Fruit fly (Drosophila melanogaster) whole organism, wandering third instar larva: ENCODE results near the gene CG9784.

Experiments used
- Abd-B ChIP-seq: fragments of >200 bp; optimal IDR thresholded peaks from 2 replicates; lab custom pipeline; 2017; ENCODE audit warnings: missing biosample characterization, missing genetic modification characterization
- CG32264 ChIP-seq: fragments of 200-800 bp; sonication (Bioruptor generic); optimal IDR thresholded peaks from 2 replicates; lab custom pipeline; 2016; ENCODE audit warnings: missing biosample characterization, missing genetic modification characterization
- CG9705 ChIP-seq: fragments of 200-800 bp; sonication (Bioruptor generic); optimal IDR thresholded peaks from 2 replicates; lab custom pipeline; 2018; ENCODE audit warnings: missing biosample characterization, mild to moderate bottlenecking, missing genetic modification characterization
- CrebA ChIP-seq: fragments of 200-800 bp; sonication (Bioruptor generic); optimal IDR thresholded peaks from 2 replicates; lab custom pipeline; 2016; ENCODE audit warnings: missing biosample characterization, mild to moderate bottlenecking, missing genetic modification characterization, borderline replicate concordance
- Dfd ChIP-seq: fragments of >200 bp; optimal IDR thresholded peaks from 2 replicates; lab custom pipeline; 2017; ENCODE audit warnings: missing biosample characterization, missing genetic modification characterization
- Dif ChIP-seq: fragments of 200-275, 200-300 bp; sonication (Bioruptor generic); optimal IDR thresholded peaks from 2 replicates; lab custom pipeline; 2018; ENCODE audit warnings: missing biosample characterization, missing genetic modification characterization; ENCODE audit not compliant: partially characterized antibody
- GATAd ChIP-seq: sonication (Bioruptor generic); optimal IDR thresholded peaks from 2 replicates; lab custom pipeline; 2016; ENCODE audit warnings: missing biosample characterization, missing genetic modification characterization
- Hnf4 ChIP-seq: fragments of 200-800 bp; sonication (Bioruptor generic); optimal IDR thresholded peaks from 2 replicates; lab custom pipeline; 2016; ENCODE audit warnings: missing biosample characterization, mild to moderate bottlenecking, missing genetic modification characterization
- Hr78 ChIP-seq: fragments of >200 bp; optimal IDR thresholded peaks from 2 replicates; lab custom pipeline; 2017; ENCODE audit warnings: missing biosample characterization, missing genetic modification characterization
- Hr83 ChIP-seq: fragments of 200-300 bp; sonication (Bioruptor generic); optimal IDR thresholded peaks from 2 replicates; lab custom pipeline; 2016; ENCODE audit warnings: missing biosample characterization, mild to moderate bottlenecking, missing genetic modification characterization, moderate library complexity; ENCODE audit not compliant: poor library complexity, severe bottlenecking
- Jra ChIP-seq: sonication (Bioruptor generic); optimal IDR thresholded peaks from 2 replicates; lab custom pipeline; 2016; ENCODE audit warnings: missing biosample characterization, missing genetic modification characterization
- Mio ChIP-seq: sonication (Bioruptor generic); optimal IDR thresholded peaks from 2 replicates; lab custom pipeline; 2016; ENCODE audit warnings: missing biosample characterization, missing genetic modification characterization
- Myc ChIP-seq: fragments of >200 bp; optimal IDR thresholded peaks from 2 replicates; lab custom pipeline; 2017
- N ChIP-seq: fragments of >200 bp; optimal IDR thresholded peaks from 2 replicates; lab custom pipeline; 2018; ENCODE audit warnings: missing biosample characterization, missing external identifiers, missing genetic modification characterization
- OdsH ChIP-seq: fragments of 200-800 bp; sonication (Bioruptor generic); optimal IDR thresholded peaks from 2 replicates; lab custom pipeline; 2016; ENCODE audit warnings: missing biosample characterization, mild to moderate bottlenecking, missing genetic modification characterization
- Rel ChIP-seq, 2 experiments: fragments of 200-800 bp; sonication (Bioruptor generic) in 1 of 2; optimal IDR thresholded peaks; 2 replicates in 1 of 2; 3 replicates in 1 of 2; lab custom pipeline; 2016 to 2019; ENCODE audit warnings: mild to moderate bottlenecking in 2 of 2, missing biosample characterization in 2 of 2, missing genetic modification characterization in 2 of 2, moderate library complexity in 1 of 2
- Sp1 ChIP-seq: fragments of 200-800 bp; sonication (Bioruptor generic); optimal IDR thresholded peaks from 3 replicates; lab custom pipeline; 2019; ENCODE audit warnings: missing biosample characterization, mild to moderate bottlenecking, missing genetic modification characterization, moderate library complexity
- Vsx2 ChIP-seq: fragments of 200-300, 225-300 bp; sonication (Bioruptor generic); optimal IDR thresholded peaks from 2 replicates; lab custom pipeline; 2018; ENCODE audit warnings: missing biosample characterization, missing genetic modification characterization; ENCODE audit not compliant: partially characterized antibody
- br ChIP-seq: fragments of 200-800 bp; sonication (Bioruptor generic); optimal IDR thresholded peaks from 2 replicates; lab custom pipeline; 2016; ENCODE audit warnings: missing biosample characterization, missing genetic modification characterization
- brk ChIP-seq: fragments of 200-800 bp; sonication (Bioruptor generic); optimal IDR thresholded peaks from 2 replicates; lab custom pipeline; 2016; ENCODE audit warnings: missing biosample characterization, mild to moderate bottlenecking, missing genetic modification characterization
- dl ChIP-seq, 2 experiments: fragments of 175-275, 200-275 bp in 1 of 2; fragments of 200-275 bp in 1 of 2; sonication (Bioruptor generic); optimal IDR thresholded peaks; lab custom pipeline; 2018; ENCODE audit warnings: mild to moderate bottlenecking in 2 of 2, missing biosample characterization in 2 of 2, missing genetic modification characterization in 2 of 2, moderate library complexity in 2 of 2; ENCODE audit not compliant: partially characterized antibody in 2 of 2, insufficient read depth in 1 of 2
- dmrt93B ChIP-seq: fragments of 200-800 bp; sonication (Bioruptor generic); optimal IDR thresholded peaks from 2 replicates; lab custom pipeline; 2018; ENCODE audit warnings: missing biosample characterization, mild to moderate bottlenecking, missing genetic modification characterization
- dsf ChIP-seq: sonication (Bioruptor generic); optimal IDR thresholded peaks from 2 replicates; lab custom pipeline; 2016; ENCODE audit warnings: missing biosample characterization, missing genetic modification characterization, borderline replicate concordance
- ey ChIP-seq: fragments of 200-800 bp; sonication (Bioruptor generic); optimal IDR thresholded peaks from 2 replicates; lab custom pipeline; 2016; ENCODE audit warnings: missing biosample characterization, missing genetic modification characterization
- foxo ChIP-seq, 2 experiments: fragments of 200-800 bp; sonication (Bioruptor generic); optimal IDR thresholded peaks; 2 replicates in 1 of 2; 3 replicates in 1 of 2; lab custom pipeline; 2016 to 2017; ENCODE audit warnings: missing biosample characterization in 2 of 2, missing genetic modification characterization in 2 of 2
- fru ChIP-seq: fragments of 200-800 bp; sonication (Bioruptor generic); optimal IDR thresholded peaks from 3 replicates; lab custom pipeline; 2016; ENCODE audit warnings: missing biosample characterization, mild to moderate bottlenecking, missing genetic modification characterization
- h ChIP-seq: fragments of 200-800 bp; sonication (Bioruptor generic); optimal IDR thresholded peaks from 3 replicates; lab custom pipeline; 2016; ENCODE audit warnings: missing biosample characterization, mild to moderate bottlenecking, missing genetic modification characterization
- lola ChIP-seq: fragments of >200 bp; optimal IDR thresholded peaks from 2 replicates; lab custom pipeline; 2017; ENCODE audit warnings: missing biosample characterization, missing genetic modification characterization
- pan ChIP-seq: fragments of >200 bp; optimal IDR thresholded peaks from 2 replicates; lab custom pipeline; 2017
- psq ChIP-seq: fragments of 200-800 bp; sonication (Bioruptor generic); optimal IDR thresholded peaks from 3 replicates; lab custom pipeline; 2017; ENCODE audit warnings: missing biosample characterization, mild to moderate bottlenecking, missing genetic modification characterization, moderate library complexity
- sage ChIP-seq: fragments of 200-800 bp; sonication (Bioruptor generic); optimal IDR thresholded peaks from 2 replicates; lab custom pipeline; 2016; ENCODE audit warnings: missing biosample characterization, mild to moderate bottlenecking, missing genetic modification characterization
- sv ChIP-seq: fragments of 200-800 bp; sonication (Bioruptor generic); optimal IDR thresholded peaks from 3 replicates; lab custom pipeline; 2016; ENCODE audit warnings: missing biosample characterization, missing genetic modification characterization
- tai ChIP-seq: sonication (Bioruptor generic); optimal IDR thresholded peaks from 2 replicates; lab custom pipeline; 2016; ENCODE audit warnings: missing biosample characterization, missing genetic modification characterization
- usp ChIP-seq: fragments of >200 bp; optimal IDR thresholded peaks from 2 replicates; lab custom pipeline; 2017; ENCODE audit warnings: missing biosample characterization, missing genetic modification characterization
- woc ChIP-seq: sonication (Bioruptor generic); optimal IDR thresholded peaks from 2 replicates; lab custom pipeline; 2016; ENCODE audit warnings: missing biosample characterization, mild to moderate bottlenecking, missing genetic modification characterization

CG9784 gene

DNA sequence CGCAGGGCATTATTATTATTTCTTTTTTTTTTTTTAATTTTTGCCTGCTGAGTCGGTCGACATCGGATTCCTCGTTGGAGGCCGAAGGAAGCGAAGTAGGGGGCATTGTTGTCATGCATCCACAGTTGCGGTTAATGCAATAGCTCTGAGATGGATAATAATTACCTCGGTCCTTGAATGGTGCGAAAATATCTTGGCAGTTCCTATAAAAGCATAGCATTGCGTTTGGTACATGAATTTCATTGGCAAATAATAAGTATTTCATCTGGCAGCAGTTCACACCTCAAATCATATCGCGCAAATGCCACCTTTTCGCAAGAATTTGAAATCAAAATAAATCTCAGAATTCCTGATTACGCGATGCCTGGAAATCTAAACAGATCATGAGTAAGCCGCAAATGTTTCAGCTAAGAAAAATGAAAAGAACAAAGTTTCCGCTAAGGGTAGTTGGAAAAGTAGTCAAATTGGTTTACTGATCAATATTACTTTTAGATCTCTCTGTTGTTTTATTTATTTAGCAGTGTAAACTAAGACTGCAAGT, 48.1 kb upstream of the CG9784 start (continued):
- TF ChIP-seq CG32264 (GFP tag; lab: Kevin White, UChicago) (no peak), Sp1 (GFP tag; lab: Kevin White, UChicago) (peak; percentile 10)
- TF ChIP-seq, all 38 proteins: peak for 6

dm6 chrX:16645472-16645871, 46.5 kb upstream of the CG9784 start:
- no peak for TF ChIP-seq usp

DNA sequence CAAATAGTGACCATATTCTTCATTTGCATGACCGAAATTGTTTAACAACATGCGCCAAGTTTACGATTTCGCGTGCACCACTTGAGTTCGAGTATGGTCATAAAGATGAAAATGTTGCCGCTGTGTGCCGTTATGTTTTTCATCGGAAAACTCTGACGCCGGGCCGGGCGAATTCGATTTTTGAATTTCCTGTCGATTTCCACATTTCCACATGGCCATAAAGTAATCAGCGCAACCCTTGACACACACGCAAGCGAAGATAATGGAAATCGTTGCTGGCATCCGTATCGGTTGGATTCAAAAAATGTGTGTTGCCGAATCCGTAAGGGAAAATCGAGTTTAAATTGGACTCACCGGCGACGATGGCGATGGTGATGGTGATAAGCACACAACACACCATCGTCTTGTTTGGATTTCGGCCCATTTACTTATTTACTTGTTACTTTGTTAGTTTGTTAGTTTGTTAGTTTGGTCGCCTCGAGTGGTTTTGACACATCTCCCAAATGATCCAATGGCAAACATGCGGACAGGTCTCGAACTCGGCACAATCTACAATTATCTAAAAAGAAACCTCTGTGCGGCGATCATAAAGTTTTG, 45.6 kb upstream of the CG9784 start:
- TF ChIP-seq Hnf4 (GFP tag; lab: Kevin White, UChicago): no peak
- no peak for TF ChIP-seq dmrt93B
- no peak for TF ChIP-seq lola (GFP tag; lab: Kevin White, UChicago)
- TF ChIP-seq Myc (lab: Kevin White, UChicago): no peak
- TF ChIP-seq ey: no peak

DNA sequence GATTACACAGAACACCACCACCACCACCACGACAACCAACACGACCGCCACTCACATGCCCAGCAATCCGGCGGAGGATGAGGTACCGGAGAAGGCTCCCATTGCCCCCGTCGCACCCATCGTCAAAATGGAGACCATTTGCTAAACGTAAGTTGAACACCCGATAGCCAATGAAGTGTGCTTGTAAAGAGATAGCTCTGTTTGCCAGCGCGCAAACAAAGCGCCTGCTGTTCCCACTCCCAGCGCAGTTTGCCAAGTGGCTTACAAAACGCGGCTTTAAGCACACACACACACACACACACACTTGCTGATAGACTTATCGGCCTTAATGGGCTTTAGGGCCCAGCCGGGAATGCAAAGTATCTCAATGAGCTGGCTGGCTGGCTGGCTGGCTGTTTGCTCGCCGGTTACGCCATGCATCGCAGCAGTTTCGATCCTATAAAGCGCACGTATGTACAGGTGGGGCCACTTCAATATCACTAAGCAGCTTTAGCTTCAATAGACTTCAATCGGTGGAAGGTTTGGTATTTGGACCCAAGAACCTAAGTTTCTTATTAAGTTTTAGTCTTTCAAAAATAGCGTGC, 44.4 kb upstream of the CG9784 start:
- TF ChIP-seq Dif (GFP tag; lab: Kevin White, UChicago) (no peak), ey (no peak), Hr83 (GFP tag; lab: Kevin White, UChicago) (no peak), sage (no peak)

DNA sequence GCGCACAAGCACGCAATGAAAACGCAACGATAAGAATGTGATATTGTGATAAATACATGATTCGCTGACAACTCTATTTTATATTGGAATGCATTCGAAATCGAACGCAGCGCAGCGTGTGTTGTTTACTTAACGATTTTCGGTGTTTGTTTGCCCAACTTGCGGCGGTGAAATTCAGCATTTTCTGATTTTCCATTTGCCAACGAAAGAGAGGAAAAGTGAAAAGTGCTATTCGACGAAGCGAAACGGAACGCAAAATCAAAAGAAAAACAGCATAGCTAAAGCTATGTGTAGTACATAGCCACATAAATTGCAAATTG, 42.0 kb upstream of the CG9784 start:
- no peak for TF ChIP-seq Abd-B
- TF ChIP-seq ey: no peak
- no peak for TF ChIP-seq OdsH (GFP tag; lab: Kevin White, UChicago)
- TF ChIP-seq CrebA (GFP tag; lab: Kevin White, UChicago): no peak
- TF ChIP-seq psq (GFP tag; lab: Kevin White, UChicago): no peak
- no peak for TF ChIP-seq tai
- no peak for TF ChIP-seq usp
- TF ChIP-seq Mio (GFP tag; lab: Kevin White, UChicago): no peak
- no peak for TF ChIP-seq Jra
- no peak for TF ChIP-seq Myc (lab: Kevin White, UChicago)
- TF ChIP-seq Rel (GFP tag; optimal IDR thresholded peaks at IDR 0.05; lab: Kevin White, UChicago): no peak
- no peak for TF ChIP-seq Rel (tag; optimal IDR thresholded peaks at IDR 0.05; lab: Kevin White, UChicago)
- no peak for TF ChIP-seq pan (lab: Kevin White, UChicago)
- TF ChIP-seq CG32264 (GFP tag; lab: Kevin White, UChicago): no peak
- no peak for TF ChIP-seq sage
- no peak for TF ChIP-seq Vsx2 (GFP tag; lab: Kevin White, UChicago)

- TF ChIP-seq dmrt93B (peak; percentile 79), Mio (GFP tag; lab: Kevin White, UChicago) (no peak), Sp1 (GFP tag; lab: Kevin White, UChicago) (peak; percentile 66), sv (GFP tag; lab: Kevin White, UChicago) (peak; percentile 7), N (GFP tag; lab: Kevin White, UChicago) (peak; percentile 93), CG9705 (peak; percentile 61), woc (GFP tag; lab: Kevin White, UChicago) (peak; percentile 80), h (GFP tag; lab: Kevin White, UChicago) (peak; percentile 56), Dfd (GFP tag; lab: Kevin White, UChicago) (no peak), Dif (GFP tag; lab: Kevin White, UChicago) (no peak), Abd-B (no peak), br (peak; percentile 44), fru (GFP tag; lab: Kevin White, UChicago) (peak; percentile 52), dsf (GFP tag; lab: Kevin White, UChicago) (peak; percentile 35), CG32264 (GFP tag; lab: Kevin White, UChicago) (peak; percentile 10), Jra (peak; percentile 14), Rel (GFP tag; optimal IDR thresholded peaks at IDR 0.05; lab: Kevin White, UChicago) (no peak), Rel (tag; optimal IDR thresholded peaks at IDR 0.05; lab: Kevin White, UChicago) (peak; percentile 73), brk (GFP tag; lab: Kevin White, UChicago) (no peak), Hr78 (GFP tag; lab: Kevin White, UChicago) (peak; percentile 39), Vsx2 (GFP tag; lab: Kevin White, UChicago) (no peak), dl (GFP tag; optimal IDR thresholded peaks at IDR 0.05; lab: Kevin White, UChicago; ENCODE audit: insufficient read depth in 1 of 2, partially characterized antibody in 2 of 2) (no peak), psq (GFP tag; lab: Kevin White, UChicago) (peak; percentile 56), foxo (GFP tag; optimal IDR thresholded peaks at IDR 0.05; lab: Kevin White, UChicago) (peak in 1 of 2 experiments; percentile 78), lola (GFP tag; lab: Kevin White, UChicago) (peak; percentile 15), GATAd (GFP tag; lab: Kevin White, UChicago) (no peak), Hr83 (GFP tag; lab: Kevin White, UChicago) (peak; percentile 40), pan (lab: Kevin White, UChicago) (no peak)
These were observed 41.5 kb upstream of the CG9784 start, which contains the start of the genes SNRPG and mthl1 for dm6 chrX:16640260-16641100. Gene SNRPG (minus strand): TSS chrX:16640419. Gene mthl1 (plus strand): TSS chrX:16640968.
